Worm (Caenorhabditis elegans) whole organism, midembryonic: ENCODE data around the gene rpac-19.

Source experiments
- T22C8.4 ChIP-seq: fragments of 200-800 bp; sonication (Bioruptor generic); IDR thresholded peaks from 2 replicates; pipeline ENCODE4 v1.3.6; 2022; ENCODE audit warnings: missing genetic modification characterization, missing compliant biosample characterization
- cog-1 ChIP-seq: sonication (generic microtip); optimal IDR thresholded peaks from 2 replicates; lab custom pipeline; 2016; ENCODE audit warnings: missing genetic modification characterization, missing compliant biosample characterization
- flt-1 ChIP-seq: fragments of 200-800 bp; sonication (Bioruptor generic); IDR thresholded peaks from 2 replicates; pipeline ENCODE4 v1.3.6; 2022; ENCODE audit warnings: missing genetic modification characterization, missing compliant biosample characterization
- klf-2 ChIP-seq: fragments of 200-800 bp; sonication (Bioruptor generic); conservative IDR thresholded peaks from 2 replicates; pipeline ENCODE4 v1.3.6; 2022; ENCODE audit warnings: missing genetic modification reagents, missing genetic modification characterization, missing compliant biosample characterization
- med-1 ChIP-seq: sonication (generic microtip); optimal IDR thresholded peaks from 2 replicates; lab custom pipeline; 2017; ENCODE audit warnings: missing genetic modification characterization, mild to moderate bottlenecking, missing compliant biosample characterization, antibody characterized with exemption, missing genetic modification reagents; ENCODE audit not compliant: insufficient read depth
- tab-1 ChIP-seq: fragments of 200-800 bp; sonication (Bioruptor generic); IDR thresholded peaks from 2 replicates; pipeline ENCODE4 v1.3.6; 2022; ENCODE audit warnings: missing genetic modification characterization, missing compliant biosample characterization
- ztf-23 ChIP-seq: fragments of 200-800 bp; sonication (Bioruptor generic); IDR thresholded peaks from 2 replicates; pipeline ENCODE4 v1.3.6; 2022; ENCODE audit warnings: missing genetic modification reagents, missing genetic modification characterization, missing compliant biosample characterization
- ztf-29 ChIP-seq: fragments of 200-800 bp; sonication (Bioruptor generic); IDR thresholded peaks from 2 replicates; pipeline ENCODE4 v1.3.6; 2022; ENCODE audit warnings: missing genetic modification reagents, missing genetic modification characterization, missing compliant biosample characterization

- TF ChIP-seq cog-1 (tag; lab: Kevin White, UChicago) (no peak), flt-1 (GFP tag; lab: Robert Waterston, UW) (no peak), ztf-23 (GFP tag; lab: Robert Waterston, UW) (no peak), klf-2 (GFP tag; lab: Robert Waterston, UW) (no peak), med-1 (GFP tag; lab: Kevin White, UChicago) (no peak), ztf-29 (GFP tag; lab: Robert Waterston, UW) (no peak), tab-1 (no peak), T22C8.4 (GFP tag; lab: Robert Waterston, UW) (no peak)
These were observed 21.0 kb downstream of the rpac-19 start, which contains the start of gene clec-161 for ce11 chrIII:9608650-9609049.
